Worm (Caenorhabditis elegans) whole organism, mixed stage, embryonic: ENCODE measurements around the gene immp-1.

Source experiments
- lin-13 ChIP-seq: fragments of 150-350 bp; optimal IDR thresholded peaks from 2 replicates; lab custom pipeline; 2014; ENCODE audit warnings: missing biosample characterization, missing genetic modification characterization
- lsy-2 ChIP-seq: fragments of 150-350 bp; optimal IDR thresholded peaks from 2 replicates; lab custom pipeline; 2014; ENCODE audit warnings: missing biosample characterization, missing genetic modification characterization
- mep-1 ChIP-seq: fragments of 150-350 bp; optimal IDR thresholded peaks from 2 replicates; lab custom pipeline; 2017; ENCODE audit warnings: missing biosample characterization, missing genetic modification reagents, missing genetic modification characterization, inconsistent platforms
- nhr-12 ChIP-seq: fragments of 150-350 bp; optimal IDR thresholded peaks from 2 replicates; lab custom pipeline; 2014; ENCODE audit warnings: missing biosample characterization, missing genetic modification characterization
- nhr-28 ChIP-seq: fragments of 150-350 bp; optimal IDR thresholded peaks from 2 replicates; lab custom pipeline; 2014; ENCODE audit warnings: missing biosample characterization, missing genetic modification characterization
- snpc-4 ChIP-seq: fragments of 150-350 bp; optimal IDR thresholded peaks from 2 replicates; lab custom pipeline; 2014; ENCODE audit warnings: missing biosample characterization, missing genetic modification characterization
- unc-39 ChIP-seq: fragments of 150-350 bp; optimal IDR thresholded peaks from 2 replicates; lab custom pipeline; 2014; ENCODE audit warnings: missing biosample characterization, missing genetic modification characterization

DNA sequence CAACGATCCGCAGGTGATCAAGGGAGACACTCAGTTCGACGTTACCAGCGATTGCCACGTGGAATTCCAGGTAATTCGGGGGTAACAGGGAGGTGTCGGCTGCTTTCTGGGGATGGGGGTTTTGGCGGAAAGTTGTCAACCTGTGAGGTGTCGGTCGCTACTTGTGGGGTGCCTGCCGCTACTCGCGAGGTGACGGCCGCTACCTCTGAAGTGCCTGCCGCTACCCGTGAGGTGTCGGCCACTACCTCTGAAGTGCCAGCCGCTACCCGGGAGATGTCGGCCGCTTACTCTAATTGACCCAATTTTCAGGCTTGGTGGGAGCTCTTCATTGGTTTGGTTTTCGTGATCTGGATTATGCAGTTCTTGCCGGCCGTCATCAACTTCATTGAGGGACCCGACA lies 43.9 kb upstream of the immp-1 start:
- no peak for TF ChIP-seq mep-1 (tag; lab: Kevin White, UChicago)
- TF ChIP-seq snpc-4 (tag; lab: Kevin White, UChicago), result no peak
- TF ChIP-seq lsy-2 (tag; lab: Kevin White, UChicago), result no peak
- no peak for TF ChIP-seq unc-39 (tag; lab: Kevin White, UChicago)
- no peak for TF ChIP-seq nhr-12 (tag; lab: Kevin White, UChicago)
- TF ChIP-seq lin-13 (tag; lab: Kevin White, UChicago), result no peak
- no peak for TF ChIP-seq nhr-28 (tag; lab: Kevin White, UChicago)
